Fruit fly (Drosophila melanogaster) whole organism, embryonic: ENCODE data around the gene CG4757.

Source experiments
- CG10274 ChIP-seq: fragments of 200-800 bp; sonication (Bioruptor generic); optimal IDR thresholded peaks from 3 replicates; lab custom pipeline; 2017; ENCODE audit warnings: missing biosample characterization, mild to moderate bottlenecking, missing genetic modification characterization
- CG12299 ChIP-seq: fragments of 200-800 bp; sonication (Bioruptor generic); optimal IDR thresholded peaks from 2 replicates; lab custom pipeline; 2018; ENCODE audit warnings: missing biosample characterization, mild to moderate bottlenecking, missing genetic modification characterization
- CG6272 ChIP-seq: fragments of 200-800 bp; sonication (Bioruptor generic); IDR thresholded peaks from 2 replicates; pipeline ENCODE4 v1.3.6; 2022; ENCODE audit warnings: missing biosample characterization, missing genetic modification characterization
- Fer2 ChIP-seq: fragments of 200-800 bp; sonication (Bioruptor generic); optimal IDR thresholded peaks from 2 replicates; lab custom pipeline; 2018; ENCODE audit warnings: missing biosample characterization, mild to moderate bottlenecking, missing genetic modification characterization, moderate library complexity
- YL-1 ChIP-seq: fragments of 200-800 bp; sonication (Bioruptor generic); optimal IDR thresholded peaks from 3 replicates; lab custom pipeline; 2017; ENCODE audit warnings: missing biosample characterization, mild to moderate bottlenecking, missing genetic modification characterization
- en ChIP-seq: fragments of 200-800 bp; sonication (Bioruptor generic); optimal IDR thresholded peaks from 2 replicates; lab custom pipeline; 2016; ENCODE audit warnings: missing biosample characterization, missing genetic modification characterization
- gt ChIP-seq: fragments of 200-800 bp; sonication (Bioruptor generic); IDR thresholded peaks from 2 replicates; pipeline ENCODE4 v1.3.6; 2022; ENCODE audit warnings: missing biosample characterization, missing genetic modification characterization
- lab ChIP-seq: fragments of 200-800 bp; sonication (Bioruptor generic); optimal IDR thresholded peaks from 3 replicates; lab custom pipeline; 2017; ENCODE audit warnings: missing biosample characterization, missing genetic modification characterization, mild to moderate bottlenecking, moderate library complexity, missing genetic modification reagents

DNA sequence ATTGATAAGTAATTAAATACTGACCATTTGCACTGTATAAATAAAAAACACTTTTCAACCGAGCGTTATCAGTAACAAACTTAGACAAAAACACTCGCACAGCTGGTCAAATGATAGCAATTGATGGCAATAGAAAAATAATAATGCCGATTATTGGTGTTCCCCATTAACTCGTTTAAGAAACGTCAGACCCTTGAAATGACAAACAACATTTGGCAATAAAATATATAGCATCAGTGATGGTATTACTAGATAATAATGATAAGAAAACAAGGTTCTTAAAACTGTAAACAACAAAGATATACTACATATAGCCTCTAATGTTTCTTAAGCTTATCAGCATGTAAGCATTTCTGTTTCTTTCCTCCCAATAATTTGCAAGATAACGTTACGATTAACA lies 34.6 kb upstream of the CG4757 start:
- no peak for TF ChIP-seq YL-1
- TF ChIP-seq CG12299, result no peak
- TF ChIP-seq CG6272 (GFP tag; lab: Robert Waterston, UW), result no peak
- TF ChIP-seq Fer2 (tag; lab: Kevin White, UChicago), result no peak
- TF ChIP-seq en (GFP tag; lab: Kevin White, UChicago), result no peak
- no peak for TF ChIP-seq lab (GFP tag; lab: Kevin White, UChicago)
- no peak for TF ChIP-seq gt (GFP tag; lab: Robert Waterston, UW)
- TF ChIP-seq CG10274, result no peak
